Worm (Caenorhabditis elegans) whole organism, young adult: Measurements from ENCODE around the gene C34E11.2.

ENCODE experiments used
- C17E4.6 ChIP-seq: fragments of 200-800 bp; sonication (Bioruptor generic); IDR thresholded peaks from 2 replicates; pipeline ENCODE4 v1.3.6; 2022; ENCODE audit warnings: missing genetic modification reagents, missing genetic modification characterization, missing compliant biosample characterization
- F49E8.2 ChIP-seq: sonication (generic microtip); optimal IDR thresholded peaks from 3 replicates; lab custom pipeline; 2017; ENCODE audit warnings: missing genetic modification characterization, mild to moderate bottlenecking, missing compliant biosample characterization, antibody characterized with exemption, moderate library complexity; ENCODE audit not compliant: insufficient read depth
- F52B5.7 ChIP-seq: sonication (generic microtip); optimal IDR thresholded peaks from 2 replicates; lab custom pipeline; 2016; ENCODE audit warnings: mild to moderate bottlenecking, missing genetic modification characterization, missing compliant biosample characterization
- F57A8.1 ChIP-seq: fragments of 200-800 bp; sonication (Bioruptor generic); optimal IDR thresholded peaks from 2 replicates; lab custom pipeline; 2018; ENCODE audit warnings: mild to moderate bottlenecking, missing genetic modification characterization, moderate library complexity, missing compliant biosample characterization
- T26A5.8 ChIP-seq: sonication (generic microtip); optimal IDR thresholded peaks from 2 replicates; lab custom pipeline; 2016; ENCODE audit warnings: missing genetic modification characterization, missing compliant biosample characterization
- Y56A3A.18 ChIP-seq: fragments of 200-800 bp; sonication (Bioruptor generic); IDR thresholded peaks from 2 replicates; pipeline ENCODE4 v1.3.6; 2022; ENCODE audit warnings: missing genetic modification reagents, missing genetic modification characterization, missing compliant biosample characterization
- Y95B8A.8 ChIP-seq: fragments of 200-800 bp; sonication (Bioruptor generic); IDR thresholded peaks from 2 replicates; pipeline ENCODE4 v1.3.6; 2022; ENCODE audit warnings: missing genetic modification reagents, missing genetic modification characterization, missing compliant biosample characterization
- akir-1 ChIP-seq: fragments of 200-800 bp; sonication (Bioruptor generic); optimal IDR thresholded peaks from 2 replicates; lab custom pipeline; 2018; ENCODE audit warnings: mild to moderate bottlenecking, missing genetic modification characterization, moderate library complexity, missing compliant biosample characterization
- ama-1 ChIP-seq, 3 experiments: fragments of 150-350 bp in 1 of 3; sonication (generic microtip) in 2 of 3; optimal IDR thresholded peaks; 2 replicates each; lab custom pipeline; 2014 to 2018; ENCODE audit warnings: missing biosample characterization in 2 of 3, missing genetic modification characterization in 2 of 3, missing genetic modification reagents in 2 of 3
- atf-7 ChIP-seq: sonication (generic microtip); optimal IDR thresholded peaks from 2 replicates; lab custom pipeline; 2017; ENCODE audit warnings: mild to moderate bottlenecking, missing genetic modification characterization, missing compliant biosample characterization
- attf-5 ChIP-seq: fragments of 200-800 bp; sonication (Bioruptor generic); optimal IDR thresholded peaks from 2 replicates; lab custom pipeline; 2018; ENCODE audit warnings: mild to moderate bottlenecking, missing genetic modification characterization, missing compliant biosample characterization
- ceh-27 ChIP-seq: fragments of 200-800 bp; sonication (Bioruptor generic); optimal IDR thresholded peaks from 2 replicates; lab custom pipeline; 2018; ENCODE audit warnings: mild to moderate bottlenecking, missing genetic modification characterization, moderate library complexity, missing compliant biosample characterization
- ceh-79 ChIP-seq: sonication (generic microtip); optimal IDR thresholded peaks from 2 replicates; lab custom pipeline; 2017; ENCODE audit warnings: mild to moderate bottlenecking, missing genetic modification characterization, missing compliant biosample characterization
- dpff-1 ChIP-seq: sonication (generic microtip); optimal IDR thresholded peaks from 2 replicates; lab custom pipeline; 2017; ENCODE audit warnings: mild to moderate bottlenecking, missing genetic modification characterization, missing compliant biosample characterization
- egrh-3 ChIP-seq: fragments of 200-800 bp; sonication (Bioruptor generic); IDR thresholded peaks from 2 replicates; pipeline ENCODE4 v1.3.6; 2022; ENCODE audit warnings: missing genetic modification reagents, missing genetic modification characterization, missing compliant biosample characterization
- fkh-3 ChIP-seq: sonication (generic microtip); optimal IDR thresholded peaks from 2 replicates; lab custom pipeline; 2016; ENCODE audit warnings: mild to moderate bottlenecking, missing genetic modification characterization, missing compliant biosample characterization
- him-1 ChIP-seq: sonication (generic microtip); optimal IDR thresholded peaks from 2 replicates; lab custom pipeline; 2016; ENCODE audit warnings: missing genotype, missing genetic modification reagents, missing genetic modification characterization, missing compliant biosample characterization
- hlh-26 ChIP-seq: fragments of 200-800 bp; sonication (Bioruptor generic); conservative IDR thresholded peaks from 2 replicates; pipeline ENCODE4 v1.3.6; 2022; ENCODE audit warnings: missing genetic modification reagents, missing genetic modification characterization, missing compliant biosample characterization
- hmg-20 ChIP-seq: fragments of 200-800 bp; sonication (Bioruptor generic); IDR thresholded peaks from 2 replicates; pipeline ENCODE4 v1.3.6; 2022; ENCODE audit warnings: missing genetic modification reagents, missing genetic modification characterization, missing compliant biosample characterization
- lin-35 ChIP-seq, 3 experiments: fragments of 150-350 bp in 2 of 3; sonication (generic microtip) in 1 of 3; optimal IDR thresholded peaks; 2 replicates each; lab custom pipeline; 2014 to 2018; ENCODE audit warnings: missing biosample characterization in 3 of 3, missing genetic modification characterization in 3 of 3, missing genetic modification reagents in 3 of 3
- lir-1 ChIP-seq: fragments of 200-800 bp; sonication (Bioruptor generic); conservative IDR thresholded peaks from 2 replicates; pipeline ENCODE4 v1.3.6; 2022; ENCODE audit warnings: missing genetic modification reagents, missing genetic modification characterization, missing compliant biosample characterization
- lsy-27 ChIP-seq: sonication (generic microtip); optimal IDR thresholded peaks from 2 replicates; lab custom pipeline; 2017; ENCODE audit warnings: missing genetic modification characterization, mild to moderate bottlenecking, missing compliant biosample characterization, antibody characterized with exemption, missing genotype, borderline replicate concordance; ENCODE audit not compliant: insufficient read depth
- madf-10 ChIP-seq: sonication (generic microtip); optimal IDR thresholded peaks from 2 replicates; lab custom pipeline; 2016; ENCODE audit warnings: mild to moderate bottlenecking, missing genetic modification characterization, missing compliant biosample characterization
- nfya-1 ChIP-seq: sonication (generic microtip); optimal IDR thresholded peaks from 2 replicates; lab custom pipeline; 2017; ENCODE audit warnings: antibody characterized with exemption, missing compliant biosample characterization, missing genetic modification characterization, borderline replicate concordance; ENCODE audit not compliant: insufficient read depth
- nhr-179 ChIP-seq: sonication (generic microtip); optimal IDR thresholded peaks from 2 replicates; lab custom pipeline; 2016; ENCODE audit warnings: mild to moderate bottlenecking, missing genetic modification characterization, missing compliant biosample characterization
- nhr-27 ChIP-seq: fragments of 200-800 bp; sonication (Bioruptor generic); optimal IDR thresholded peaks from 2 replicates; lab custom pipeline; 2018; ENCODE audit warnings: mild to moderate bottlenecking, missing genetic modification characterization, moderate library complexity, missing compliant biosample characterization
- nhr-80 ChIP-seq: sonication (generic microtip); optimal IDR thresholded peaks from 2 replicates; lab custom pipeline; 2016; ENCODE audit warnings: missing genetic modification characterization, missing compliant biosample characterization
- nhr-90 ChIP-seq: sonication (generic microtip); optimal IDR thresholded peaks from 2 replicates; lab custom pipeline; 2016; ENCODE audit warnings: missing genotype, mild to moderate bottlenecking, missing genetic modification characterization, missing compliant biosample characterization
- rcor-1 ChIP-seq: fragments of 200-800 bp; sonication (Bioruptor generic); IDR thresholded peaks from 2 replicates; pipeline ENCODE4 v1.3.6; 2022; ENCODE audit warnings: missing genetic modification reagents, missing genetic modification characterization, missing compliant biosample characterization
- repo-1 ChIP-seq: sonication (generic microtip); optimal IDR thresholded peaks from 2 replicates; lab custom pipeline; 2017; ENCODE audit warnings: mild to moderate bottlenecking, missing genetic modification characterization, missing compliant biosample characterization
- sea-2 ChIP-seq: fragments of 200-800 bp; sonication (Bioruptor generic); IDR thresholded peaks from 2 replicates; pipeline ENCODE4 v1.3.6; 2022; ENCODE audit warnings: missing genetic modification characterization, missing compliant biosample characterization
- snpc-1.1 ChIP-seq: sonication (generic microtip); optimal IDR thresholded peaks from 2 replicates; lab custom pipeline; 2017; ENCODE audit warnings: missing genetic modification characterization, mild to moderate bottlenecking, missing compliant biosample characterization, antibody characterized with exemption, moderate library complexity, missing genotype, missing genetic modification reagents; ENCODE audit not compliant: insufficient read depth
- snpc-1.3 ChIP-seq: sonication (generic microtip); optimal IDR thresholded peaks from 2 replicates; lab custom pipeline; 2017; ENCODE audit warnings: missing genetic modification characterization, mild to moderate bottlenecking, missing compliant biosample characterization, antibody characterized with exemption, moderate library complexity, missing genotype, missing genetic modification reagents; ENCODE audit not compliant: insufficient read depth
- somi-1 ChIP-seq: fragments of 200-800 bp; sonication (Bioruptor generic); optimal IDR thresholded peaks from 2 replicates; lab custom pipeline; 2018; ENCODE audit warnings: mild to moderate bottlenecking, missing genetic modification characterization, missing compliant biosample characterization
- unc-62 ChIP-seq: fragments of 150-350 bp; optimal IDR thresholded peaks from 2 replicates; lab custom pipeline; 2014; ENCODE audit warnings: missing biosample characterization, missing genetic modification reagents, missing genetic modification characterization
- xnd-1 ChIP-seq: sonication (generic microtip); optimal IDR thresholded peaks from 2 replicates; lab custom pipeline; 2016; ENCODE audit warnings: missing genotype, missing genetic modification reagents, missing genetic modification characterization, missing compliant biosample characterization
- zfh-2 ChIP-seq: fragments of 200-800 bp; sonication (Bioruptor generic); conservative IDR thresholded peaks from 2 replicates; pipeline ENCODE4 v1.3.6; 2022; ENCODE audit warnings: missing genetic modification reagents, missing genetic modification characterization, missing compliant biosample characterization
- ztf-25 ChIP-seq: fragments of 200-800 bp; sonication (Bioruptor generic); IDR thresholded peaks from 2 replicates; pipeline ENCODE4 v1.3.6; 2022; ENCODE audit warnings: missing genetic modification reagents, missing genetic modification characterization, missing compliant biosample characterization
- ztf-28 ChIP-seq: fragments of 200-800 bp; sonication (Bioruptor generic); IDR thresholded peaks from 2 replicates; pipeline ENCODE4 v1.3.6; 2022; ENCODE audit warnings: missing genetic modification reagents, missing genetic modification characterization, missing compliant biosample characterization
- ztf-3 ChIP-seq: fragments of 200-800 bp; sonication (Bioruptor generic); optimal IDR thresholded peaks from 2 replicates; lab custom pipeline; 2018; ENCODE audit warnings: mild to moderate bottlenecking, missing genetic modification characterization, missing compliant biosample characterization

Gene C34E11.2

DNA sequence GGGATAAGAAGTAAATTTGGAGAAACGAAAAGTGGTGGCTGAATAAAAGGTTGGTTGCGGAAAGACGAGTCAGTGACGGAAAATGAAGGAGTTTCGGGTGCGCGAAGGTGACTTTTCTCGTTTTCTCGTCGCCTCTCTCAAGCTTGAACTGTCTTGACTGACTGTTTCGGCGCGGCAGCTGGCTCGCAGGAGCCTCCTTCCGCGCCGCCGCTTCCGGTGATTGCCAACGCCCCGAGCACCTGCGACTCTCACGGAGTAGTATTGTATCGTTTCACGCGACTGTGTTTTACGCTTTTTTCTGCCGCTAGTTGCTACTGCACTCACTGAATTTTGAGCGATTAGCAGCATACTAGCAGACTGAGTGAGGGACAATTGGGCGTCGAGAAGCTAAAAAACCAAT is at the start of gene C34E11.2:
TSS of gene C34E11.2 (minus strand) at position 84 of the 400 bp plus-strand sequence.
- TF ChIP-seq egrh-3 (GFP tag; lab: Robert Waterston, UW) (peak; percentile 59; the same call in 1 of the 2 replicates), him-1 (no peak), fkh-3 (tag; lab: Kevin White, UChicago) (no peak), ztf-25 (GFP tag; lab: Robert Waterston, UW) (no peak), nhr-27 (tag; lab: Kevin White, UChicago) (no peak), F52B5.7 (tag; lab: Kevin White, UChicago) (no peak), zfh-2 (GFP tag; lab: Robert Waterston, UW) (peak; percentile 88)

DNA sequence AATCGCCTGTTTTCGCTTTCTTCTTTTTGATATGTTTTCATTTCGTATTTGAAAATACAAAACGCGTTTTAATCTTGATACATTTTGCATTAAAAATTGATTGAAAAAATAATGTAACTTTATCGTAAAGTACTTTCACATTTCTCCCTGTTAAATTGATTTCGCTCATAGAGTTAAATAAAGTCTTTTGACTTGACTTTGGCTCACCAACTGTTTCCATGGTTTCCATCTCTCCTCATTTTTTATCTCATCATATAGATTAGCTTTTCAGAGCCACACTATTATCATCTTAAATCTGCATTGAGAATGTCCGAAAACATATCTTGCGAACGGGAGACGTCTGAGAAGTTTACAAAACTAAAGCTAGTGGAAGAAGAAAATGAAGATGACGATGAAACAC is 48.8 kb upstream of the C34E11.2 start, which contains the start of gene F54F7.10:
TSS of gene F54F7.10 (plus strand) at position 301 of the 400 bp plus-strand sequence.
- no peak for TF ChIP-seq somi-1 (GFP tag; lab: Kevin White, UChicago)
- no peak for TF ChIP-seq nfya-1 (tag; lab: Kevin White, UChicago)
- no peak for TF ChIP-seq lsy-27 (tag; lab: Kevin White, UChicago)
- TF ChIP-seq T26A5.8 = no peak
- no peak for TF ChIP-seq Y95B8A.8
- TF ChIP-seq xnd-1 (tag; lab: Kevin White, UChicago) = no peak
- no peak for TF ChIP-seq F49E8.2
- TF ChIP-seq ceh-79 (tag; lab: Kevin White, UChicago) = no peak
- no peak for TF ChIP-seq lin-35 (GFP tag; optimal IDR thresholded peaks at IDR 0.05; lab: Kevin White, UChicago)
- no peak for TF ChIP-seq ztf-3
- TF ChIP-seq repo-1 (tag; lab: Kevin White, UChicago) = no peak

- TF ChIP-seq C17E4.6 (GFP tag; lab: Robert Waterston, UW) (no peak), madf-10 (tag; lab: Kevin White, UChicago) (no peak), sea-2 (GFP tag; lab: Robert Waterston, UW) (no peak), Y56A3A.18 (no peak), rcor-1 (GFP tag; lab: Robert Waterston, UW) (no peak), akir-1 (GFP tag; lab: Kevin White, UChicago) (no peak), F57A8.1 (GFP tag; lab: Kevin White, UChicago) (no peak), attf-5 (no peak), unc-62 (GFP tag; lab: Kevin White, UChicago) (no peak), somi-1 (GFP tag; lab: Kevin White, UChicago) (no peak), nhr-179 (tag; lab: Kevin White, UChicago) (no peak), snpc-1.1 (no peak), lir-1 (GFP tag; lab: Robert Waterston, UW) (no peak), ceh-27 (GFP tag; lab: Kevin White, UChicago) (no peak), ztf-28 (GFP tag; lab: Robert Waterston, UW) (no peak), fkh-3 (tag; lab: Kevin White, UChicago) (no peak), snpc-1.3 (tag; lab: Kevin White, UChicago) (no peak)
Observed at ce11 chrX:11857178-11857577, 42.6 kb upstream of the C34E11.2 start, which contains the start of gene mes-1. Gene mes-1 (plus strand): TSS chrX:11857478.

- TF ChIP-seq atf-7 (tag; lab: Kevin White, UChicago) = no peak
- no peak for TF ChIP-seq ama-1 (optimal IDR thresholded peaks at IDR 0.05; lab: Kevin White, UChicago)
- no peak for TF ChIP-seq ama-1 (GFP tag; optimal IDR thresholded peaks at IDR 0.05; lab: Kevin White, UChicago)
- TF ChIP-seq nhr-80 (tag; lab: Kevin White, UChicago) = no peak
- no peak for TF ChIP-seq hlh-26
- no peak for TF ChIP-seq lsy-27 (tag; lab: Kevin White, UChicago)
- no peak for TF ChIP-seq hmg-20 (GFP tag; lab: Robert Waterston, UW)
- no peak for TF ChIP-seq fkh-3 (tag; lab: Kevin White, UChicago)
- TF ChIP-seq nhr-90 (tag; lab: Kevin White, UChicago) = no peak
- no peak for TF ChIP-seq dpff-1
Observed at ce11 chrX:11856214-11856613, 41.7 kb upstream of the C34E11.2 start.
